Worm (Caenorhabditis elegans) whole organism, midembryonic: ENCODE data around the gene M02D8.6.

Experiments used
- flt-1 ChIP-seq: fragments of 200-800 bp; sonication (Bioruptor generic); IDR thresholded peaks from 2 replicates; pipeline ENCODE4 v1.3.6; 2022; ENCODE audit warnings: missing genetic modification characterization, missing compliant biosample characterization
- klf-2 ChIP-seq: fragments of 200-800 bp; sonication (Bioruptor generic); conservative IDR thresholded peaks from 2 replicates; pipeline ENCODE4 v1.3.6; 2022; ENCODE audit warnings: missing genetic modification reagents, missing genetic modification characterization, missing compliant biosample characterization
- ref-1 ChIP-seq: fragments of 200-800 bp; sonication (Bioruptor generic); conservative IDR thresholded peaks from 2 replicates; pipeline ENCODE4 v1.3.6; 2022; ENCODE audit warnings: missing genetic modification reagents, missing genetic modification characterization, missing compliant biosample characterization
- ztf-23 ChIP-seq: fragments of 200-800 bp; sonication (Bioruptor generic); IDR thresholded peaks from 2 replicates; pipeline ENCODE4 v1.3.6; 2022; ENCODE audit warnings: missing genetic modification reagents, missing genetic modification characterization, missing compliant biosample characterization
- ztf-29 ChIP-seq: fragments of 200-800 bp; sonication (Bioruptor generic); IDR thresholded peaks from 2 replicates; pipeline ENCODE4 v1.3.6; 2022; ENCODE audit warnings: missing genetic modification reagents, missing genetic modification characterization, missing compliant biosample characterization

ce11 chrX:8742896-8743295 is 11.2 kb upstream of the M02D8.6 start, which contains the start of gene M02D8.7:
- TF ChIP-seq flt-1 (GFP tag; lab: Robert Waterston, UW), result no peak
- no peak for TF ChIP-seq ztf-23 (GFP tag; lab: Robert Waterston, UW)
- TF ChIP-seq ztf-29 (GFP tag; lab: Robert Waterston, UW), result no peak
- TF ChIP-seq ref-1, result no peak
- no peak for TF ChIP-seq klf-2 (GFP tag; lab: Robert Waterston, UW)
